Worm (Caenorhabditis elegans) whole organism, midembryonic: ENCODE measurements around the gene K01D12.20.
"Not testable (repeated sequence)": the region's sequence is repeated elsewhere in the genome, so short reads cannot be mapped to it uniquely, and the experiment has no call there.

ENCODE experiments used
- T22C8.4 ChIP-seq: fragments of 200-800 bp; sonication (Bioruptor generic); IDR thresholded peaks from 2 replicates; pipeline ENCODE4 v1.3.6; 2022; ENCODE audit warnings: missing genetic modification characterization, missing compliant biosample characterization
- cog-1 ChIP-seq: sonication (generic microtip); optimal IDR thresholded peaks from 2 replicates; lab custom pipeline; 2016; ENCODE audit warnings: missing genetic modification characterization, missing compliant biosample characterization
- flt-1 ChIP-seq: fragments of 200-800 bp; sonication (Bioruptor generic); IDR thresholded peaks from 2 replicates; pipeline ENCODE4 v1.3.6; 2022; ENCODE audit warnings: missing genetic modification characterization, missing compliant biosample characterization
- klf-2 ChIP-seq: fragments of 200-800 bp; sonication (Bioruptor generic); conservative IDR thresholded peaks from 2 replicates; pipeline ENCODE4 v1.3.6; 2022; ENCODE audit warnings: missing genetic modification reagents, missing genetic modification characterization, missing compliant biosample characterization
- med-1 ChIP-seq: sonication (generic microtip); optimal IDR thresholded peaks from 2 replicates; lab custom pipeline; 2017; ENCODE audit warnings: missing genetic modification characterization, mild to moderate bottlenecking, missing compliant biosample characterization, antibody characterized with exemption, missing genetic modification reagents; ENCODE audit not compliant: insufficient read depth
- ref-1 ChIP-seq: fragments of 200-800 bp; sonication (Bioruptor generic); conservative IDR thresholded peaks from 2 replicates; pipeline ENCODE4 v1.3.6; 2022; ENCODE audit warnings: missing genetic modification reagents, missing genetic modification characterization, missing compliant biosample characterization
- tab-1 ChIP-seq: fragments of 200-800 bp; sonication (Bioruptor generic); IDR thresholded peaks from 2 replicates; pipeline ENCODE4 v1.3.6; 2022; ENCODE audit warnings: missing genetic modification characterization, missing compliant biosample characterization
- ztf-23 ChIP-seq: fragments of 200-800 bp; sonication (Bioruptor generic); IDR thresholded peaks from 2 replicates; pipeline ENCODE4 v1.3.6; 2022; ENCODE audit warnings: missing genetic modification reagents, missing genetic modification characterization, missing compliant biosample characterization
- ztf-29 ChIP-seq: fragments of 200-800 bp; sonication (Bioruptor generic); IDR thresholded peaks from 2 replicates; pipeline ENCODE4 v1.3.6; 2022; ENCODE audit warnings: missing genetic modification reagents, missing genetic modification characterization, missing compliant biosample characterization

K01D12.20 gene

DNA sequence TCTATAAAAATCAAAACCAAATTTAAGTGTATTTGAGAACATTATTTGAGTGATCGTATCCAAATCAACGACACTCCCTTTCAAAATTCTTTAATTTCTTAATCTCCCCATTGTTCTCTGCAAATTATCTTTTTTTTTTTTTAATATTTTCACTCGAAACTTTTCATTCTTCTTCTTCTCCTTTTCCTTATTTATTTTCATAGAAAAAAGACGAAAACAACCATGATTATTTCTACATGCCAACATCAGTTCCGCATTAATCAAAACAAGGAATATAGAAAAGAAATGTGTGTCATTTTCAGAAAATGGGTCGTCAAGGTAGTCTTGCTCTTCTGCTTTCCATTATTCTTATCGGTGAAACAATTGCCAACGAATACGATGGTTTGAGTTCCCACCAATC, 3.1 kb downstream of the K01D12.20 start, which contains the start of gene K01D12.5:
K01D12.5 (plus strand) TSS at position 301 of the 400 bp plus-strand sequence.
- TF ChIP-seq klf-2 = no peak
- TF ChIP-seq flt-1 (GFP tag; lab: Robert Waterston, UW) = no peak
- no peak for TF ChIP-seq med-1 (GFP tag; lab: Kevin White, UChicago)
- TF ChIP-seq tab-1 = no peak
- no peak for TF ChIP-seq ref-1
- TF ChIP-seq ztf-29 = no peak
- no peak for TF ChIP-seq ztf-23
- TF ChIP-seq cog-1 (tag; lab: Kevin White, UChicago) = no peak
- no peak for TF ChIP-seq T22C8.4 (GFP tag; lab: Robert Waterston, UW)

DNA sequence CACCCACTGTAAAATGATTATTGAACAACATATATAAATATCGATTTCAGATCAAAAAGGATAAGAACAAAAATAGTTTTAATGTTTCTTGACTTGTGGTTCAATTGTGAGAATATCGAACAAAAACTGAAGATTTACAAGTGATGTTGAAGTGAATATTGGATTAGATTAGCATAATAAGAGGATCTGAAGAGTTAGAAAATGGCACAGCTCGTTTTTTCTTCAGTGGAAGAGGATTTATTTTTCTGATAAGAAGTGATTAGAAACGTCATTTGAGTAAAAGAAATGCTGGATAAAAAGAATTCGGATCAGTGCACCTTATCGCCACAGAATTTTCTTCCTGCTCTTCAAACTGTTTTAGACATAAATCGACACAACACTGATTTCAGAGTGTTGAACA, 4.9 kb downstream of the K01D12.20 start, which contains the start of gene twk-14:
twk-14 (minus strand) TSS at position 8 of the 400 bp plus-strand sequence.
- TF ChIP-seq cog-1 (tag; lab: Kevin White, UChicago) (no peak), T22C8.4 (GFP tag; lab: Robert Waterston, UW) (no peak), ztf-23 (no peak), klf-2 (no peak), ztf-29 (no peak), flt-1 (GFP tag; lab: Robert Waterston, UW) (no peak), ref-1 (no peak), med-1 (GFP tag; lab: Kevin White, UChicago) (no peak), tab-1 (no peak)

DNA sequence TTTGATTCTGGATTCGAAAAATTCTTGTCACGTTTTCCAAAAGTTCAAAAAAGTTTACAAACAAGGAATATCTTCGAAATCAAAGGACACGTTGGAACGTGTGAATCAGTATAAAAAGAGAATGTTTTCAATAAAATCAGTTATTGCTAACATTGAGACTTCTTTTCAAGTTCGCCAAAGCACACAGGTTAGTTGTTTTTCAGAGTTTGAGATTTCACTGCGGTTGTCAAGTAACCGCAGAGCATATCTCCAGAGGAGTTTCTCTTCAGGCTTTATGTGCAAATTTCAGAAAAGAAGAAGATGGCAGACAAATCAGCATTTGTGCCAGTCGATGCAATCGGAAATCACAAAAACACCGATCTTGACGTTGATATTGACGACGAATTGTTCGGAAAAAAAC, 14.5 kb downstream of the K01D12.20 start, which contains the start of gene K01D12.15:
K01D12.15 (plus strand) TSS at position 301 of the 400 bp plus-strand sequence.
- no peak for TF ChIP-seq ztf-29
- no peak for TF ChIP-seq tab-1
- TF ChIP-seq klf-2 = no peak
- TF ChIP-seq med-1 (GFP tag; lab: Kevin White, UChicago) = no peak
- TF ChIP-seq ref-1 = no peak
- no peak for TF ChIP-seq ztf-23

DNA sequence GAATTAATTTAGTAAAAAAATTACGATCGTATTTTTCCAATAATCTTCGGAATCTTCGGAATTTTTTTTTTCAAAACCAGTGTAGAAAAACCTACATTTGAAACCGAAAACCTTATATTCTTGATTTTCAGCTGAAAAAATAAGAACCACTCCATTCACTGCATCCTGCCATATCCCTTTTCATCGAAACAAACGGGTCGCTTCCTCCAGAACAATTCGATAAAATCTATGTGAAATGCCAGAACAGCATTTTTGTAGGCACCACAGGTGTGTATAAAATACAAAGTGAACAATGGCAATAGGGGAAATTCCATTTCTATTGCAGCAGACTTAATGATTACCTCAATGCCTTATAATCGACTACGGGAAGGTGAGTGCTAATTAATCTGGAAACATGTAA, 23.4 kb downstream of the K01D12.20 start, which contains the start of gene K01D12.1:
K01D12.1 (plus strand) TSS at position 301 of the 400 bp plus-strand sequence.
- TF ChIP-seq cog-1 (tag; lab: Kevin White, UChicago) (no peak), flt-1 (GFP tag; lab: Robert Waterston, UW) (no peak), med-1 (GFP tag; lab: Kevin White, UChicago) (no peak), klf-2 (no peak), ztf-29 (no peak), ref-1 (no peak)

DNA sequence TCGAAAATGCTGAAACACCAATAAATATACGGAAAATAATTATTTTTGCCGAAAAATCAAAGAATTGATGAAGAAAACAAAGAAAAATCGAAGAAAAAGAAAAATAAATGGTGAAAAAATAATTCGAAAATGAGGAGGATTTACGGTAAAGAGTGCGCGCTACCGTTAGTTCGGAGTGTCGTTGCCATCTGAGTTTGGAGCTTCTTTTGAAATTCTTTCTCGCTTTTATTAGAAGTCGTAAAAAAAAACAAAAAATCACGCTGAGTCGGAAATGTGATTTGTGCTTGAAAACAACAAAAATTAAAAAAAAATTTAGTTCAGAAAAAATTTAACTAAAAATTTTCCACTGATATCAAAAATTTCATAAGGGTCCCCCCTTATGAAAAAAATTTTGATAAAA, 26.4 kb downstream of the K01D12.20 start, which contains the start of gene F23H12.10:
F23H12.10 (minus strand) TSS at position 12 of the 400 bp plus-strand sequence.
- TF ChIP-seq ztf-23; med-1 (GFP tag; lab: Kevin White, UChicago); T22C8.4 (GFP tag; lab: Robert Waterston, UW): not testable (repeated sequence)

DNA sequence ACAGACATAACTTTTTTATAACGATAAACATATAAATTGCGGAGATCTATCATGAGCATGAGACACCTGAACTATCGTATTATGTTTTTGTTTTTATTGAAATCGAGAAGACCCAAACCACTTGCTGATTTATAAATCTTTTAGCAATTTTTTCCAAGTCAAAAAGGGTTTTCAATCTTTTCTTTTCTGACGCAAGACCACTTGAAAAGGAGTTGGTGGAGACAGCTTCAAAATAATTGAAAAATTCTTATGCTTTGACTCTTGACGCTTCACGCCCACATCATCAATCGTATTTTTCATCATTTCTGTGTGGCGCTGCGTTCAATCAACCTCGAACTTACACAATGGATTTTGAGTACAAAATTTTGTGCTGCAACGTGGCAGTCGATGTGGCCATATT, 29.2 kb downstream of the K01D12.20 start, which contains the start of gene F23H12.7:
F23H12.7 (plus strand) TSS at position 301 of the 400 bp plus-strand sequence.
- TF ChIP-seq tab-1 (no peak), ztf-29 (no peak)

DNA sequence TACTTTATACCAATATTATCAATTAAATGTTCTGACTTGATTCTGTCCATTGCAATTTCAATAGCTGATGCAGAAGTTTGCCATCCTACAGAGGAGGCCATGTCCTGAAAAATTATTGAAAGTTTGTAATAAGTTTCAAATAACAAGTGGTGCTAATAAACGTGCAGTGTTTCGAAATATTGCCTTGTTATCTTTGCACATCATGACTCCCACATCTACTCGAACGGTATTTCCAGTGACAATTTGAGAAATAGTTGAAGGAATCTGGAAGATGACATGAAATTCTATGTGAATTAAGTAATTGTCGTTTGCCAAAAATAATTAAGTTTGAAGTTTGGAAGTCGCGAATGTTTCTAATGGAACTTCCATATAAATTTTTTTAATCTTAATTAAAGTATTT, 31.2 kb downstream of the K01D12.20 start, which contains the start of gene gcy-13:
gcy-13 (minus strand) TSS at position 101 of the 400 bp plus-strand sequence.
- no peak for TF ChIP-seq ztf-29
- no peak for TF ChIP-seq ref-1
- TF ChIP-seq flt-1 (GFP tag; lab: Robert Waterston, UW) = no peak
- no peak for TF ChIP-seq cog-1 (tag; lab: Kevin White, UChicago)
- TF ChIP-seq ztf-23 = no peak
- no peak for TF ChIP-seq klf-2
- no peak for TF ChIP-seq T22C8.4 (GFP tag; lab: Robert Waterston, UW)

DNA sequence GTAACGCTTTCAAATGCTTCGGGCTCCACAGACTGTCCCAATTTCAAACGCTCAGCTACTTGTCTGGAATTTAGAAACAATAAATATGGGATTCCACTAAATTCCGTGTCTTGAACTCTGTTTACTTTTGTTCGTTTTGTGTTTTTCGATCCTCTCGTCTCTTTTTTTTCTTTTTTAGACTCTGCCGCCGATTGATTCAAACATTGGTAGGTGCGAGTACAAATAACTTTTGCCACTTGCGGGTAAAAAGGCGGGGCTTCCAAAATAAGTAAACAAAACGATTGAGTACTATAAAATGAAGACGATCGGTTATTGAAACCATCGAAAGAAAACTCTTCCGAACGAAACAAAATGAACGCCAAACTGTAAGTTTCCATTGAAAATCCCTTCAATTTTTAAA, 35.5 kb downstream of the K01D12.20 start, which contains the start of gene fipr-2:
fipr-2 (plus strand) TSS at position 245 of the 400 bp plus-strand sequence.
- TF ChIP-seq ztf-23 (no peak), ref-1 (no peak), tab-1 (no peak), T22C8.4 (GFP tag; lab: Robert Waterston, UW) (no peak), klf-2 (no peak), med-1 (GFP tag; lab: Kevin White, UChicago) (no peak), flt-1 (GFP tag; lab: Robert Waterston, UW) (no peak), ztf-29 (no peak), cog-1 (tag; lab: Kevin White, UChicago) (no peak)

DNA sequence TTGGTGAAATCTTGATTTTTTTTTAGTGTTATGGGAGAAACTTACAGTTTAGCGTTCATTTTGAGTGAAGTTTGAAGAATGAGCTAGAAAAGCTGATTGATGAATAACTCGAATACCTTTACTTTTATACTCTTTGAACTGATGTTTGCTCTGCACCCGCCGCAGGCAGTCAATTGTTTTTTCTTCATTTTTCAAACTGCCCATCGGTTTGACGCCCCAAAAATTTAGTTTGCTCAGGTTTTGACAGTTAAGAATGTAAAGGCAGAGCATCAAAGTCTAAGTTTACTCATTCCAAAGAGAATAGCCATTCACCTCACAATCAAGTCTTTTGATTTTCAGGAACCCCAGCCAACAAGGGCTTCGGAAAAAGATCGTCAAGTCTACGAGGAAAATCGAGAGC, 39.0 kb downstream of the K01D12.20 start, which contains the start of gene fipr-1:
fipr-1 (minus strand) TSS at position 101 of the 400 bp plus-strand sequence.
- TF ChIP-seq flt-1 (GFP tag; lab: Robert Waterston, UW) (no peak), T22C8.4 (GFP tag; lab: Robert Waterston, UW) (no peak), med-1 (GFP tag; lab: Kevin White, UChicago) (no peak), ref-1 (no peak), klf-2 (no peak), ztf-23 (no peak), ztf-29 (no peak), cog-1 (tag; lab: Kevin White, UChicago) (no peak), tab-1 (no peak)

DNA sequence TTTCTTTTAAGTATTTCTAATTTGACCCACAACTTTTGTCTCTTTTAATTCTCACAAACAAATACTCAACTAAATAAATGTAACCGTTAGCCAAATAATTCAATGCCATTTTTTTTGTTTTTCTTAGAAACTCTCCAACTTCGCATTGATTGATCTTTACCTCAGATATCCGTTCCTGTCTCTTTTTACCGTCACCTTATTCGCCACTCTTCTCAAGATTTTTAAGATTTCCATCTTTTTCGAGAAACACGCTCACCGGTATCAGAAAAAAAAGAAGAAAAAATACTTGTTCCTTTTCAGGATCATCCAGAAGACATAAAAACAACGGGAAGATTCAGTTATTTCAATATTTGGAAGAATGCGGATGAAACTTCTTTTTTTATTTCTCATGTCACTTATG, 42.3 kb downstream of the K01D12.20 start, which contains the start of gene F23H12.5:
F23H12.5 (plus strand) TSS at position 301 of the 400 bp plus-strand sequence.
- TF ChIP-seq klf-2 (no peak), flt-1 (GFP tag; lab: Robert Waterston, UW) (no peak), cog-1 (tag; lab: Kevin White, UChicago) (no peak), med-1 (GFP tag; lab: Kevin White, UChicago) (no peak)

DNA sequence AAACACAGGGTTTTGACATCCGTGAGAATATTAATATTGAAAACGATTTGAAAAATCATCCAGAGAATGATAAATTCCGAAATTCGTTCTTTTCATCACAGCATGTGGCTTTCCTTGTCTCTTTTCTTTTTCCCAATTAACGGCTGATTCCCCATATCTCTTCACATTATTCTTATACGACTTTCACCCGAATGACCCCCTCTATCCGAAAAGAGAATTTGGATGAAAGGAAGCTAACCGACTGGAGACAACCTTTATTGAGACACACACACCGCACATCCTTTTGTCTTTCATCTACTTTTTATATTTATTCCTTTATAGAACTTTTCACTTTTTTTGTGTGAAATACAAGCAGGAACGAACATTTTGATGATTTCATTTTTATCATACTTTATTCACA, 43.0 kb downstream of the K01D12.20 start:
- TF ChIP-seq ztf-29 (no peak), tab-1 (no peak), med-1 (GFP tag; lab: Kevin White, UChicago) (no peak), flt-1 (GFP tag; lab: Robert Waterston, UW) (no peak), cog-1 (tag; lab: Kevin White, UChicago) (no peak), ref-1 (no peak), ztf-23 (no peak)
